Worm (Caenorhabditis elegans): Measurements from ENCODE around the gene M04D8.4.

The M04D8.4 gene

DNA sequence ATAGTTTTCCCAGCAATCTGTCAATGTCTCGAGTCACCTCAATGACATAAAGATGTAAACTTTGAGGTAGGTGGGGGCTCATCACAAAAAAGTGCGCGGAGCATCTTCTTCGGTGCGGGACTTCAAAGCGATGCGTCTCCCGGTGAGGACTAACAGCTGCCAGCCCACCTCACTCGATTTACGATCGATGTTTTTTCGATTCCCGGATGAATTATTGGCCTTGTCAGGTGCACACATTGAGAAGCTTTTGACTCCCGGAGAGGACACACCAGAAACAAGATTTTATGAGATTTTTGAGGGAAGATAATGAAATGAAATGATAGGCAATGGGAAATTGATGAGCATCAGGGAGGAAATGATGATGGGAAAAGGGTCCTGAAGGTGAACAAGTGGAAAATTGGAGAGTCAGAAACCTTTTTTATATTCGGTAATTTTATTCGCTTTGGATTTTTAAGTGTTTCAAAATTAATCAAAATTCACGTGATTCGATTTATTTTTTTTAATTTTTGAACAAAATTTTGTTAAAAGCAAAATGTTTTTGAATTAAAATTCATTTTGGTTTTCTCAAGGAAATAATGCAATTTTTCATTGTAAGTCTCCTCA is 43.5 kb downstream of the M04D8.4 start, which contains the start of gene C05B5.12:
Gene C05B5.12, plus strand, starts transcription at position 553 of the 603 bp plus-strand sequence.
- TF ChIP-seq lin-39 (tag; optimal IDR thresholded peaks at IDR 0.05): peak; percentile 5
- TF ChIP-seq nhr-23 (tag; optimal IDR thresholded peaks at IDR 0.05): no peak
- no peak for TF ChIP-seq ztf-4 (tag; optimal IDR thresholded peaks at IDR 0.05)
- TF ChIP-seq egl-5 (tag; optimal IDR thresholded peaks at IDR 0.05): peak; percentile 38
- no peak for TF ChIP-seq ceh-82 (tag; optimal IDR thresholded peaks at IDR 0.05)
- no peak for TF ChIP-seq ceh-16 (tag; optimal IDR thresholded peaks at IDR 0.05)

DNA sequence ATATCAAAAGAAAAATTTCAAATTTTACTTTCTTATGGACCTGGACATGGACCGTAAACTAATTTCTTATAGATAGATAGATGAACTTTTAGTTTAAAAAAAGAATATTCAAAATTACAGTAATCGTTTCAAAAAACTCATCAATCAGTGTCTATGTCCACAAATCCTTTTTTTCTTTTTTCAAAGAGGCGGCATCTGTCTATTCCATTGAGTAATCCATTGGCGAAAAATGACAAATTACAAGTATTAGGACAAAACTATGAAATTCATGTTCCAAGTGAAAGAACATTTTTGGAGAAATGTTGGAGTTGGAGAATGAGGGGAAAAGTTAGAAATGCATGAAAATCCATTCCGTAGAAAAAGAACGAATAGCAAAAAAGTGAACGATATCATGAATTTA is 44.9 kb downstream of the M04D8.4 start:
- TF ChIP-seq mdl-1 (tag; optimal IDR thresholded peaks at IDR 0.05) (no peak), nhr-11 (tag; optimal IDR thresholded peaks at IDR 0.05) (no peak), ceh-82 (tag; optimal IDR thresholded peaks at IDR 0.05) (no peak), zag-1 (tag; optimal IDR thresholded peaks at IDR 0.05) (no peak), snpc-4 (tag; optimal IDR thresholded peaks at IDR 0.05) (no peak), nhr-12 (tag; optimal IDR thresholded peaks at IDR 0.05) (no peak), daf-12 (tag; optimal IDR thresholded peaks at IDR 0.05) (no peak), tbx-2 (tag; optimal IDR thresholded peaks at IDR 0.05) (no peak), unc-62 (GFP tag; optimal IDR thresholded peaks at IDR 0.05) (no peak)

DNA sequence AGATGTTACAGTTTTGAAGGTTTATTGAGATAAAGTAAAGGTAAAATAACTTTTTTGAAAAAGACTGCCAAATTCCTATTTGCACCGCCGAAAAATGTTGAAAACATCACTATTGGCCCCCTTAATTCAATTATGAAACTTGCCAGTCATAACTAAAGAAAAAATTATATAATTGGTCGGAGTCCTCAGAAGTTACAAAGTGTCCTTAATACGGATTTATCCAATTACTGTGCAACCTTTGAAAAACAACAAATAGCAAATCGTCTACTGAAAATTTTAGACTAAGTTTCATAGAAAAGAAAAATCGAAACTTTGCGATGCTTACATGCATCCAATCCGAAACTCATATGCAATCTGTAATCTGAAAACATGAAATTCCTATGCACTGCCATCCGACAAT is 45.8 kb downstream of the M04D8.4 start:
- no peak for TF ChIP-seq elt-2 (tag; optimal IDR thresholded peaks at IDR 0.05)
- no peak for TF ChIP-seq fos-1 (tag; optimal IDR thresholded peaks at IDR 0.05)
- TF ChIP-seq elt-3 (tag; optimal IDR thresholded peaks at IDR 0.05): no peak
- TF ChIP-seq ceh-9 (tag; optimal IDR thresholded peaks at IDR 0.05): no peak
- no peak for TF ChIP-seq nhr-25 (tag; optimal IDR thresholded peaks at IDR 0.05)
- no peak for TF ChIP-seq sea-2 (GFP tag; optimal IDR thresholded peaks at IDR 0.05)
- no peak for TF ChIP-seq egl-27 (tag; optimal IDR thresholded peaks at IDR 0.05)
- no peak for TF ChIP-seq ztf-11 (tag; optimal IDR thresholded peaks at IDR 0.05)

DNA sequence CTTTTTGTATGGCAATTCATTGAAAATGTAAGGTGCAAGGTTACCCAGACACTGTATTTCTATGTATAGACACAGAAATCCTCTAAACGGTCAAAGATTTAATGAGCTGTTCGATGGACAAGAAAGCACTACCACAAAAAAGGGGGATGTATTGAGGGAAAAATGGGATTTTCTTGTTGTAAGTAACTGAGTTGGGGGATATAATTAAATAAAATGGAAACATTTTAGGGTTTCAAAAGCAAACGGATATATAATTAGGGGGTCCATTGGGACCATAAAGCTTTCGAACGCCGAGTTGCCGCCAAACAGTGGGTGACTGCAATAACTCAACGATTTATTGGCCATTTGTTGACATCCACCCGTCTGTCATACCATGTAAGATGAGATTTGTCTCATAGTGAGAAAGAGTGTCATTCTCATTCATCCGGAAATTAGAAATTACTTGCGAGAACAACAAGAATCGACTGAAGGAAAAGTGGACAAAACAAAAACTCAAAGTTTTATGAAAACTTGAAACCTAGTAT is 48.3 kb downstream of the M04D8.4 start:
- no peak for TF ChIP-seq egl-27 (tag; optimal IDR thresholded peaks at IDR 0.05)
- TF ChIP-seq egl-5 (tag; optimal IDR thresholded peaks at IDR 0.05): peak; percentile 8
